Fruit fly (Drosophila melanogaster) whole organism, embryonic: ENCODE results near the gene CG13059.

Experiments used
- CG10147 ChIP-seq: fragments of 200-800 bp; sonication (Bioruptor generic); optimal IDR thresholded peaks from 2 replicates; lab custom pipeline; 2019; ENCODE audit warnings: missing biosample characterization, mild to moderate bottlenecking, missing genetic modification characterization, moderate library complexity
- CG10209 ChIP-seq: fragments of 200-800 bp; sonication (Bioruptor generic); optimal IDR thresholded peaks from 3 replicates; lab custom pipeline; 2017; ENCODE audit warnings: missing biosample characterization, mild to moderate bottlenecking, missing genetic modification characterization, missing genetic modification reagents
- CG10979 ChIP-seq: fragments of 200-800 bp; sonication (Bioruptor generic); optimal IDR thresholded peaks from 2 replicates; lab custom pipeline; 2018; ENCODE audit warnings: missing biosample characterization, mild to moderate bottlenecking, missing genetic modification characterization, moderate library complexity
- CG11456 ChIP-seq: fragments of 200-800 bp; sonication (Bioruptor generic); IDR thresholded peaks from 3 replicates; pipeline ENCODE4 v1.3.6; 2022; ENCODE audit warnings: missing biosample characterization, missing genetic modification characterization
- CG14710 ChIP-seq: fragments of 200-800 bp; sonication (Bioruptor generic); optimal IDR thresholded peaks from 3 replicates; lab custom pipeline; 2019; ENCODE audit warnings: missing biosample characterization, mild to moderate bottlenecking, missing genetic modification characterization, moderate library complexity
- CG14860 ChIP-seq: fragments of 200-800 bp; sonication (Bioruptor generic); IDR thresholded peaks from 3 replicates; pipeline ENCODE4 v1.3.6; 2022; ENCODE audit warnings: missing biosample characterization, missing genetic modification characterization; ENCODE audit not compliant: partially characterized antibody
- CG1602 ChIP-seq: fragments of 200-800 bp; sonication (Bioruptor generic); optimal IDR thresholded peaks from 3 replicates; lab custom pipeline; 2016; ENCODE audit warnings: missing biosample characterization, missing genetic modification characterization
- CG17359 ChIP-seq: fragments of 200-800 bp; sonication (Bioruptor generic); optimal IDR thresholded peaks from 3 replicates; lab custom pipeline; 2018; ENCODE audit warnings: missing biosample characterization, mild to moderate bottlenecking, missing genetic modification characterization, moderate library complexity
- CG17385 ChIP-seq: fragments of 200-800 bp; sonication (Bioruptor generic); optimal IDR thresholded peaks from 3 replicates; lab custom pipeline; 2018; ENCODE audit warnings: missing biosample characterization, mild to moderate bottlenecking, missing genetic modification characterization
- CG17829 ChIP-seq: fragments of 200-800 bp; optimal IDR thresholded peaks from 2 replicates; lab custom pipeline; 2019; ENCODE audit warnings: missing biosample characterization, mild to moderate bottlenecking, missing genetic modification characterization, moderate library complexity
- CG1832 ChIP-seq: fragments of 200-800 bp; sonication (Bioruptor generic); optimal IDR thresholded peaks from 2 replicates; lab custom pipeline; 2017; ENCODE audit warnings: missing biosample characterization, mild to moderate bottlenecking, missing genetic modification characterization, inconsistent platforms
- CG30403 ChIP-seq: fragments of 200-800 bp; sonication (Bioruptor generic); optimal IDR thresholded peaks from 3 replicates; lab custom pipeline; 2016; ENCODE audit warnings: missing biosample characterization, missing genetic modification characterization
- CG3281 ChIP-seq: fragments of 200-800 bp; sonication (Bioruptor generic); optimal IDR thresholded peaks from 3 replicates; lab custom pipeline; 2017; ENCODE audit warnings: missing biosample characterization, mild to moderate bottlenecking, missing genetic modification characterization
- CG42726 ChIP-seq: fragments of 200-800 bp; sonication (Bioruptor generic); IDR thresholded peaks from 2 replicates; pipeline ENCODE4 v1.3.6; 2022; ENCODE audit warnings: missing biosample characterization, missing genetic modification characterization; ENCODE audit not compliant: partially characterized antibody
- CG4707 ChIP-seq: fragments of 200-800 bp; sonication (Bioruptor generic); optimal IDR thresholded peaks from 2 replicates; lab custom pipeline; 2018; ENCODE audit warnings: missing biosample characterization, mild to moderate bottlenecking, missing genetic modification characterization, moderate library complexity
- CG4854 ChIP-seq: fragments of 200-800 bp; sonication (Bioruptor generic); optimal IDR thresholded peaks from 2 replicates; lab custom pipeline; 2016; ENCODE audit warnings: missing biosample characterization, missing genetic modification characterization, inconsistent platforms
- CG7928 ChIP-seq: fragments of 200-800 bp; sonication (Bioruptor generic); optimal IDR thresholded peaks from 2 replicates; lab custom pipeline; 2017; ENCODE audit warnings: missing biosample characterization, mild to moderate bottlenecking, missing genetic modification characterization
- Deaf1 ChIP-seq: fragments of 200-800 bp; optimal IDR thresholded peaks from 3 replicates; lab custom pipeline; 2019; ENCODE audit warnings: missing biosample characterization, mild to moderate bottlenecking, missing genetic modification characterization, moderate library complexity
- Dp ChIP-seq: fragments of 200-800 bp; sonication (Bioruptor generic); optimal IDR thresholded peaks from 2 replicates; lab custom pipeline; 2018; ENCODE audit warnings: missing biosample characterization, mild to moderate bottlenecking, missing genetic modification characterization, moderate library complexity
- ERR ChIP-seq: fragments of 200-800 bp; sonication (Bioruptor generic); optimal IDR thresholded peaks from 2 replicates; lab custom pipeline; 2016; ENCODE audit warnings: missing biosample characterization, missing genetic modification characterization
- GATAe ChIP-seq: fragments of 200-800 bp; sonication (Bioruptor generic); conservative IDR thresholded peaks from 2 replicates; pipeline ENCODE4 v1.3.6; 2022; ENCODE audit warnings: missing biosample characterization, missing genetic modification characterization
- HmgZ ChIP-seq: fragments of 200-800 bp; sonication (Bioruptor generic); optimal IDR thresholded peaks from 2 replicates; lab custom pipeline; 2018; ENCODE audit warnings: missing biosample characterization, mild to moderate bottlenecking, missing genetic modification characterization
- Lpt ChIP-seq: fragments of >200 bp; optimal IDR thresholded peaks from 2 replicates; lab custom pipeline; 2018; ENCODE audit warnings: missing biosample characterization, missing genetic modification characterization
- Pdp1 ChIP-seq, 2 experiments: fragments of 200-800 bp; sonication (Bioruptor generic); optimal IDR thresholded peaks; 3 replicates each; lab custom pipeline; 2016; ENCODE audit warnings: missing biosample characterization in 2 of 2, missing genetic modification characterization in 2 of 2, mild to moderate bottlenecking in 1 of 2, moderate library complexity in 1 of 2
- Sox102F ChIP-seq: fragments of 200-800 bp; sonication (Bioruptor generic); optimal IDR thresholded peaks from 2 replicates; lab custom pipeline; 2018; ENCODE audit warnings: missing biosample characterization, mild to moderate bottlenecking, missing genetic modification characterization, moderate library complexity
- ap ChIP-seq: fragments of 200-800 bp; sonication (Bioruptor generic); IDR thresholded peaks from 2 replicates; pipeline ENCODE4 v1.3.6; 2022; ENCODE audit warnings: missing biosample characterization, missing genetic modification characterization
- ato ChIP-seq: fragments of 200-800 bp; sonication (Bioruptor generic); IDR thresholded peaks from 2 replicates; pipeline ENCODE4 v1.3.6; 2022; ENCODE audit warnings: missing biosample characterization, missing genetic modification characterization; ENCODE audit not compliant: partially characterized antibody
- cas ChIP-seq: fragments of 200-800 bp; sonication (Bioruptor generic); IDR thresholded peaks from 2 replicates; pipeline ENCODE4 v1.3.6; 2022; ENCODE audit warnings: missing biosample characterization, missing genetic modification characterization
- chn ChIP-seq: fragments of 200-800 bp; sonication (Bioruptor generic); optimal IDR thresholded peaks from 2 replicates; lab custom pipeline; 2016; ENCODE audit warnings: missing biosample characterization, missing genetic modification characterization
- dmrt11E ChIP-seq: fragments of 200-800 bp; sonication (Bioruptor generic); optimal IDR thresholded peaks from 3 replicates; lab custom pipeline; 2018; ENCODE audit warnings: missing biosample characterization, mild to moderate bottlenecking, missing genetic modification characterization, moderate library complexity
- dpn ChIP-seq, 2 experiments: fragments of 200-800 bp; sonication (Bioruptor generic); optimal IDR thresholded peaks; 3 replicates each; lab custom pipeline; 2016; ENCODE audit warnings: missing biosample characterization in 2 of 2, missing genetic modification characterization in 2 of 2
- gsb ChIP-seq: fragments of 200-800 bp; sonication (Bioruptor generic); IDR thresholded peaks from 2 replicates; pipeline ENCODE4 v1.3.6; 2022; ENCODE audit warnings: missing biosample characterization, missing genetic modification characterization
- ham ChIP-seq: fragments of 200-800 bp; sonication (Bioruptor generic); IDR thresholded peaks from 2 replicates; pipeline ENCODE4 v1.3.6; 2022; ENCODE audit warnings: missing biosample characterization, missing genetic modification characterization
- lilli ChIP-seq: fragments of 200-800 bp; sonication (Bioruptor generic); optimal IDR thresholded peaks from 3 replicates; lab custom pipeline; 2016; ENCODE audit warnings: missing biosample characterization, missing genetic modification characterization
- lov ChIP-seq, 2 experiments: fragments of 200-800 bp in 1 of 2; fragments of >200 bp in 1 of 2; sonication (Bioruptor generic) in 1 of 2; IDR thresholded peaks in 1 of 2; optimal IDR thresholded peaks in 1 of 2; 2 replicates in 1 of 2; 3 replicates in 1 of 2; pipeline versions ENCODE4 v1.3.6 to Lab custom; 2017 to 2022; ENCODE audit warnings: missing biosample characterization in 1 of 2, missing genetic modification characterization in 1 of 2
- maf-S ChIP-seq: fragments of 200-800 bp; sonication (Bioruptor generic); optimal IDR thresholded peaks from 2 replicates; lab custom pipeline; 2016; ENCODE audit warnings: missing biosample characterization, missing genetic modification characterization
- pfk ChIP-seq: fragments of 200-800 bp; sonication (Bioruptor generic); optimal IDR thresholded peaks from 2 replicates; lab custom pipeline; 2018; ENCODE audit warnings: missing biosample characterization, mild to moderate bottlenecking, missing genetic modification characterization, moderate library complexity
- repo ChIP-seq: fragments of 200-800 bp; sonication (Bioruptor generic); optimal IDR thresholded peaks from 2 replicates; lab custom pipeline; 2016; ENCODE audit warnings: missing biosample characterization, missing genetic modification characterization
- sim ChIP-seq: fragments of 200-800 bp; sonication (Bioruptor generic); IDR thresholded peaks from 2 replicates; pipeline ENCODE4 v1.3.6; 2022; ENCODE audit warnings: missing biosample characterization, missing genetic modification characterization
- slp2 ChIP-seq: fragments of 200-800 bp; sonication (Bioruptor generic); optimal IDR thresholded peaks from 2 replicates; lab custom pipeline; 2016; ENCODE audit warnings: missing biosample characterization, missing genetic modification characterization
- sob ChIP-seq: fragments of 200-800 bp; sonication (Bioruptor generic); IDR thresholded peaks from 2 replicates; pipeline ENCODE4 v1.3.6; 2022; ENCODE audit warnings: missing biosample characterization, missing genetic modification characterization
- stc ChIP-seq: fragments of 200-800 bp; sonication (Bioruptor generic); IDR thresholded peaks from 2 replicates; pipeline ENCODE4 v1.3.6; 2022; ENCODE audit warnings: missing biosample characterization, missing genetic modification characterization
- tap ChIP-seq: fragments of 200-800 bp; optimal IDR thresholded peaks from 3 replicates; lab custom pipeline; 2019; ENCODE audit warnings: missing biosample characterization, mild to moderate bottlenecking, missing genetic modification characterization, moderate library complexity
- tin ChIP-seq: fragments of 200-800 bp; sonication (Bioruptor generic); optimal IDR thresholded peaks from 3 replicates; lab custom pipeline; 2016; ENCODE audit warnings: missing biosample characterization, missing genetic modification characterization
- trh ChIP-seq: fragments of 200-800 bp; sonication (Bioruptor generic); optimal IDR thresholded peaks from 2 replicates; lab custom pipeline; 2016; ENCODE audit warnings: missing biosample characterization, missing genetic modification characterization
- tx ChIP-seq: fragments of 200-800 bp; sonication (Bioruptor generic); optimal IDR thresholded peaks from 2 replicates; lab custom pipeline; 2016; ENCODE audit warnings: missing biosample characterization, missing genetic modification characterization
- vfl ChIP-seq: fragments of 200-800 bp; sonication (Bioruptor generic); optimal IDR thresholded peaks from 2 replicates; lab custom pipeline; 2016; ENCODE audit warnings: missing biosample characterization, missing genetic modification characterization
- vnd ChIP-seq: fragments of 200-800 bp; sonication (Bioruptor generic); IDR thresholded peaks from 3 replicates; pipeline ENCODE4 v1.3.6; 2022; ENCODE audit warnings: missing biosample characterization, missing genetic modification characterization; ENCODE audit not compliant: partially characterized antibody
- wdn ChIP-seq: fragments of 200-800 bp; sonication (Bioruptor generic); IDR thresholded peaks from 2 replicates; pipeline ENCODE4 v1.3.6; 2022; ENCODE audit warnings: missing biosample characterization, missing genetic modification characterization

The CG13059 gene

DNA sequence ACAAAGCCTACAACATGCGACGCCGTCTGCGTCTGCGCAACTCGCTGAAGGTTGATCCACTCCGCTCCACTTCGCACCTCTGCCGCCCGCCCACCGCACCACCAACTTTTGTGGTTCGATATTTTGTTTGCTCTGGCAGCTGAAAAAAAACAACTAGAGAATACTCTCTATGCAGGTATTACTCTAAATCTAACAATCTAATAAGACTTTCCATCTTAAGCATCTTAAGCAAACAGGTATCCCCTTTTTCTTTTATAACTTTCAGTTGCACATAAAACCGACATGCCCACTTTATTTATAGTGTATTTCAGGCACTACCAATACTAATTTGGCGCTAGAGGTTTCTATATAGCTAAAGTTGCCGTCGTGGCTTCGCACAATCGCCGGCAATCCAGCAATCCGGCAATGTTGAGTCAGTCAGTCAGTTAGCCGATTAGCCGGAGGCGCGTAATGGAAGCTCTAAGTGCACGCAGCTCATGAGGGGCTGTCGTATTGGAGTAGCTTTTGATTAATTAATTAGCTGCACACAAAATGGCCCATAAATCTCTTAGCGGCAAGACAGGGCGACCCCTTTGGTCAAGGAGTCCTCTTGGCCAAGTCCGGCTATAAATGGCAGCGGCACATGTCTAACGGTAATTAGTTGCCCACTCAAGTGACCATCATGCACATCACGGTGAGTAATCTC lies 4.9 kb downstream of the CG13059 start, which contains the start of gene CG13058:
TSS of gene CG13058 (plus strand) at position 635 of the 685 bp plus-strand sequence.
- TF ChIP-seq ham (GFP tag; lab: Robert Waterston, UW) (no peak), stc (GFP tag; lab: Robert Waterston, UW) (no peak), CG1832 (GFP tag; lab: Kevin White, UChicago) (no peak), trh (GFP tag; lab: Kevin White, UChicago) (no peak), sob (GFP tag; lab: Robert Waterston, UW) (no peak), CG7928 (GFP tag; lab: Kevin White, UChicago) (peak; percentile 25), CG17829 (tag; lab: Kevin White, UChicago) (no peak), tin (GFP tag; lab: Kevin White, UChicago) (peak; percentile 25), CG17385 (GFP tag; lab: Kevin White, UChicago) (peak; percentile 64), gsb (peak; percentile 52; the same call in 1 of the 2 replicates), CG10147 (peak; percentile 60), dpn (GFP tag; optimal IDR thresholded peaks at IDR 0.05; lab: Kevin White, UChicago) (peak in 1 of 2 experiments; percentile 48), CG1602 (GFP tag; lab: Kevin White, UChicago) (peak; percentile 41), Sox102F (GFP tag; lab: Kevin White, UChicago) (peak; percentile 75), CG42726 (no peak), ap (GFP tag; lab: Robert Waterston, UW) (peak; percentile 59), HmgZ (peak; percentile 65), wdn (GFP tag; lab: Robert Waterston, UW) (0 out of 2 replicates have a peak, but pooled peaks have one; percentile 60), CG30403 (GFP tag; lab: Kevin White, UChicago) (peak; percentile 61), tap (tag; lab: Kevin White, UChicago) (peak; percentile 59), CG14710 (tag; lab: Kevin White, UChicago) (no peak), tx (peak; percentile 72), CG3281 (GFP tag; lab: Kevin White, UChicago) (peak; percentile 43), CG4707 (GFP tag; lab: Kevin White, UChicago) (no peak), Pdp1 (GFP tag; optimal IDR thresholded peaks at IDR 0.05; lab: Kevin White, UChicago) (no peak), CG14860 (GFP tag; lab: Robert Waterston, UW) (no peak), sim (GFP tag; lab: Robert Waterston, UW) (no peak), CG10979 (tag; lab: Kevin White, UChicago) (no peak), cas (no peak), CG17359 (tag; lab: Kevin White, UChicago) (peak; percentile 53), lilli (GFP tag; lab: Kevin White, UChicago) (peak; percentile 68), Lpt (no peak), vnd (GFP tag; lab: Robert Waterston, UW) (no peak), CG4854 (GFP tag; lab: Kevin White, UChicago) (no peak), slp2 (peak; percentile 37), ERR (GFP tag; lab: Kevin White, UChicago) (no peak), pfk (no peak), Deaf1 (tag; lab: Kevin White, UChicago) (no peak), maf-S (GFP tag; lab: Kevin White, UChicago) (peak; percentile 16), Dp (GFP tag; lab: Kevin White, UChicago) (no peak), ato (GFP tag; lab: Robert Waterston, UW) (no peak), GATAe (GFP tag; lab: Robert Waterston, UW) (no peak), CG11456 (GFP tag; lab: Robert Waterston, UW) (no peak), dmrt11E (tag; lab: Kevin White, UChicago) (no peak), chn (GFP tag; lab: Kevin White, UChicago) (peak; percentile 46), lov (optimal IDR thresholded peaks at IDR 0.05; lab: Kevin White, UChicago) (no peak), lov (GFP tag; IDR thresholded peaks at IDR 0.05; lab: Robert Waterston, UW) (no peak), repo (GFP tag; lab: Kevin White, UChicago) (no peak), vfl (GFP tag; lab: Kevin White, UChicago) (peak; percentile 14), CG10209 (GFP tag; lab: Kevin White, UChicago) (peak; percentile 55)
